Fruit fly (Drosophila melanogaster): ENCODE measurements around the gene CG14275.
A peak's percentile ranks its signal among the peaks of the same experiment; 100 is the strongest.

The CG14275 gene

dm6 chr2L:8296395-8296794 lies 30.9 kb upstream of the CG14275 start:
- TF ChIP-seq CG11617 (GFP tag; optimal IDR thresholded peaks at IDR 0.05) (no peak), bab1 (GFP tag; optimal IDR thresholded peaks at IDR 0.05) (no peak), CG5204 (GFP tag; optimal IDR thresholded peaks at IDR 0.05) (no peak), CG7101 (tag; optimal IDR thresholded peaks at IDR 0.05) (no peak), ovo (GFP tag; optimal IDR thresholded peaks at IDR 0.05) (no peak), Hr96 (GFP tag; optimal IDR thresholded peaks at IDR 0.05) (no peak), CG1620 (GFP tag; optimal IDR thresholded peaks at IDR 0.05) (no peak), Crg-1 (GFP tag; optimal IDR thresholded peaks at IDR 0.05) (no peak), CG14711 (tag; optimal IDR thresholded peaks at IDR 0.05) (no peak)

DNA sequence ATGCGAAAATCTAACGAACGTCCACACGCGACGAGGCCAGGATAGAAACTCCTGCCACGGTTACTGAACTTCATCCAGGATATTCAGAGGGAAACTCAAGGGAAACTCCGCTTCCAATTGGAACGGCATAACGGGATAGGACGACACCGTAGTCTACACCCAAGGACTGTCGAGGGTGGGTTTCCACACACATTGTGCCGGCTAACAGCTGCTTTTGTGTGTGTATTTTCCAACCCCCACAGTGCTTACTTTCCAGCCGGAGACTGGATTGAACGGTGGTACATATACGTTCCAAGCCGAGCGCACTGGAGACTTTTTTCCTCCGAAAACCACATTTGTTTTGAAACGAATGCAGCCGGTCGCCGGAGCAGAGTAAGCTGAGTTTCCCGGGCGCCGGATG lies 30.2 kb upstream of the CG14275 start:
- TF ChIP-seq CG7101 (tag; optimal IDR thresholded peaks at IDR 0.05) (no peak), Mnt (GFP tag; optimal IDR thresholded peaks at IDR 0.05) (no peak), cic (GFP tag; optimal IDR thresholded peaks at IDR 0.05) (no peak), pad (GFP tag; optimal IDR thresholded peaks at IDR 0.05) (no peak), bab1 (GFP tag; optimal IDR thresholded peaks at IDR 0.05) (no peak), CG5204 (GFP tag; optimal IDR thresholded peaks at IDR 0.05) (no peak), CG7045 (GFP tag; optimal IDR thresholded peaks at IDR 0.05) (no peak)

DNA sequence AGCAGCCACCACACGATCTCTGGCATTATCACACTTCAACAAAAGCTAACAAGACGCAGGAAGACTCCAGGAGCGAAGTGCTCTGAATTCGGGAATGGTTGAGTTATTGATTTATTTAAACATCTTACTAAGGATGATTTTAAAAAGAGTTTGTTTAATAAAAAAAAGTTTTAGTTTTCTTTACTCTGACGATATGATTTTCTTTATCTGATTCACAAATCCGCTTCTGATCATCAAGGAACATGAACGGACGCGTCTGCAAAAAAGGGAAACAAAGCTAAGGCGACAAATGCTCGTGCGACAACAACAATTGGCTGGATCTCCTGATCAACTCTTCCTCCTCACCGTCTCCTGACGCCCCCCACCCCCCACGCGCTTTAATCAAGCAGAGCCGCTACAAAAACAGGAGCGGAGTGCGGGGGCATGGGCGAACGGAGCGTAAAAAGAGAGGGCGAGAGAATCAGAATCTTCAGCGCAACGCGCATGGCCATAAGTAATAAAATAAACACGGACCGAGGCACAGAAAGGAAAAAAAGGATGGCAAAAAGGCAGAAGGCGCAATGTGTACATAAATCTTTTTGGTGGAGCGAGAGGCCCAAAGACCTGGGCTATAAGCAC lies 28.0 kb upstream of the CG14275 start:
- TF ChIP-seq cic (GFP tag; optimal IDR thresholded peaks at IDR 0.05) = no peak
- peak; percentile 18 for TF ChIP-seq bab1 (GFP tag; optimal IDR thresholded peaks at IDR 0.05)
- no peak for TF ChIP-seq tj (GFP tag; optimal IDR thresholded peaks at IDR 0.05)
- no peak for TF ChIP-seq CG12768 (GFP tag; optimal IDR thresholded peaks at IDR 0.05)

DNA sequence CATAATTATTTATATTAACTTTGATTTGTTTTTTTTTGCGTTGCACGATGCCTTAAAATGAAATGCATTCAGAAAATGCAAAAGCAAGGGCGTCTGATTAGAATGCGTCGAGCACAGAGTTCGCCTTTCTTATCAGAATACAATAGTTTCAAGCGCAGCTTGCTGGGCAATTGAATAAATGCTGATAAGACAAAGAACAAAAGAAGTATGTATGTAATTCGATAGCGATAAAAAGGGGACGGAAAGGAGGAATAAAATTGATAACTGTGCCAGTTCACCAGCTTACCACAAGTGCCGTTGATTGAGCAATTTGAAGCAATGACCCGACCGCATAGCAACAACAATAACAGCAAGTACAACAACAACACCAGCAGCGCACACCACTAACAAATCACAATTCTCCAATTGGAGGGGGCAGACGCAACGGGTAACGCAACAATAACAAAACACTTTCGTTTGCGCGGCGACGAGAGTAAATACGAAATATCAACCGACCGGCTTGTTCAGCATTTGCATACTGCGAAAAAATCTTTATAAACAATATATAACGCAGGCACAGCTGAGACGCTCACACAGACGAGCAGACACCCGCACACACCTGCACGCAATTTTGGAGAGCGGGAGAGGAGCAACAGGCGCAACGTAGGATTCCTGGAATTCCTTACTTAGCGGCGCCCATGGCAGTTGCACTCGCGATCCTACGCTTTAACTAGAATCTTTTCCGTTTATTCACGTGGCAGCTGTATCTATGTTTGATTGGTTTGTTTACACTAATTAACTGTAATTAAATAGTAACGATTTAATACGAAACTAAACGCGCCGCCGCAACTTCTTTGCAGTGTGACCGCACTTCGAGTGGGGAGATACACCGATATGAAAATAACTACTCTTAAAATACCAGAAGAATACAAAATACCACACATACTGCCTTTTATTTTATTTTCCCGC lies 26.8 kb upstream of the CG14275 start, which contains the start of gene Btk:
Gene Btk (minus strand): TSS at position 860 of the 948 bp plus-strand sequence.
- TF ChIP-seq Clk (GFP tag; optimal IDR thresholded peaks at IDR 0.05) = no peak
- TF ChIP-seq CG1620 (GFP tag; optimal IDR thresholded peaks at IDR 0.05) = no peak
- peak; percentile 91 for TF ChIP-seq tj (GFP tag; optimal IDR thresholded peaks at IDR 0.05)
- TF ChIP-seq cic (GFP tag; optimal IDR thresholded peaks at IDR 0.05) = peak; percentile 48
- peak; percentile 54 for TF ChIP-seq CG12768 (GFP tag; optimal IDR thresholded peaks at IDR 0.05)
- peak; percentile 47 for TF ChIP-seq ovo (GFP tag; optimal IDR thresholded peaks at IDR 0.05)
- no peak for TF ChIP-seq CG11617 (GFP tag; optimal IDR thresholded peaks at IDR 0.05)
- TF ChIP-seq bab1 (GFP tag; optimal IDR thresholded peaks at IDR 0.05) = peak; percentile 1
- TF ChIP-seq Crg-1 (GFP tag; optimal IDR thresholded peaks at IDR 0.05) = no peak
- no peak for TF ChIP-seq CG33017 (tag; optimal IDR thresholded peaks at IDR 0.05)
- TF ChIP-seq kay (GFP tag; ENCODE audit: borderline replicate concordance) = no peak
- TF ChIP-seq Hr96 (GFP tag; optimal IDR thresholded peaks at IDR 0.05) = no peak
- peak; percentile 94 for TF ChIP-seq pad (GFP tag; optimal IDR thresholded peaks at IDR 0.05)
- no peak for TF ChIP-seq CG5204 (GFP tag; optimal IDR thresholded peaks at IDR 0.05)
- TF ChIP-seq Mnt (GFP tag; optimal IDR thresholded peaks at IDR 0.05) = no peak
- no peak for TF ChIP-seq CG7101 (tag; optimal IDR thresholded peaks at IDR 0.05)
- no peak for TF ChIP-seq cnc (optimal IDR thresholded peaks at IDR 0.05)
- TF ChIP-seq toe (GFP tag; optimal IDR thresholded peaks at IDR 0.05) = no peak
- TF ChIP-seq CG7045 (GFP tag; optimal IDR thresholded peaks at IDR 0.05) = no peak
- TF ChIP-seq CG14711 (tag; optimal IDR thresholded peaks at IDR 0.05) = no peak

DNA sequence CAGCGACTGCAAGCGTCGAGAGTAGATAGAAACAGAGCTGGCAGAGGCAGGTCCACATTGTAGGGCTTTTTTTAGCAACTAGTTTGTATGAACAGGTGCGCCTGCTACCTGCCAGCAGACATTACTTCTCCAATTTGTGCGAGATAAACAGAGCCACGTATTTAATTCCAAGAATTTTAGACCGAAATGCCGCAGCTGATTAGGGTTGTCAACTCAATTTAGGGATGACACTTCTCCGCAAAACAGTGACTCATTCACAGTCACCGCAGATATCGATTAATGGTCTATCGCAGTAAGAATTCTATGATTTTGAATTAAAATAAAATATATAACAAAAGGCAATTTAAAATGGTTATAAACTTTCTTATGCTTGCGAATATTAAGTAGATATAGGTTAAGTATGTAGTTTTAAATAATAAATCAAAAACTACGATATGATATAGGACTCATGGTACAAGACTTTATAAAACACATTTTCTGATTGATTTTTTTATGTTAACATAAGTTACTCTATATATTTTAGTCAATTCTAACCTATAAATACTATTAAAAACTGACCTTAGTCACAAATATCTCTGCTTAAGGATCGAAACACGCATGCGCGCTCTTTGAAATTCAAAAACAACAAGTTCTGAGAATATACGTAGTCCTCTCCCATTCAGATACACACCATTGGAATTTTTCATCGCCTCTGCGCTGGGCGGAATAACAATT lies 24.3 kb upstream of the CG14275 start, which contains the start of the genes wol and Scgalpha:
Gene wol (minus strand): TSS at position 220 of the 714 bp plus-strand sequence.
Gene Scgalpha (plus strand): TSS at position 664 of the 714 bp plus-strand sequence.
- TF ChIP-seq bab1 (GFP tag; optimal IDR thresholded peaks at IDR 0.05) = peak; percentile 7
- no peak for TF ChIP-seq kay (GFP tag; ENCODE audit: borderline replicate concordance)
- TF ChIP-seq CG33017 (tag; optimal IDR thresholded peaks at IDR 0.05) = no peak
- no peak for TF ChIP-seq cnc (optimal IDR thresholded peaks at IDR 0.05)
- TF ChIP-seq tj (GFP tag; optimal IDR thresholded peaks at IDR 0.05) = no peak
- TF ChIP-seq toe (GFP tag; optimal IDR thresholded peaks at IDR 0.05) = no peak
- TF ChIP-seq CG1620 (GFP tag; optimal IDR thresholded peaks at IDR 0.05) = no peak
- TF ChIP-seq Mnt (GFP tag; optimal IDR thresholded peaks at IDR 0.05) = no peak
- TF ChIP-seq cic (GFP tag; optimal IDR thresholded peaks at IDR 0.05) = no peak
- peak; percentile 97 for TF ChIP-seq CG14711 (tag; optimal IDR thresholded peaks at IDR 0.05)
- no peak for TF ChIP-seq CG7045 (GFP tag; optimal IDR thresholded peaks at IDR 0.05)
- no peak for TF ChIP-seq CG11617 (GFP tag; optimal IDR thresholded peaks at IDR 0.05)

DNA sequence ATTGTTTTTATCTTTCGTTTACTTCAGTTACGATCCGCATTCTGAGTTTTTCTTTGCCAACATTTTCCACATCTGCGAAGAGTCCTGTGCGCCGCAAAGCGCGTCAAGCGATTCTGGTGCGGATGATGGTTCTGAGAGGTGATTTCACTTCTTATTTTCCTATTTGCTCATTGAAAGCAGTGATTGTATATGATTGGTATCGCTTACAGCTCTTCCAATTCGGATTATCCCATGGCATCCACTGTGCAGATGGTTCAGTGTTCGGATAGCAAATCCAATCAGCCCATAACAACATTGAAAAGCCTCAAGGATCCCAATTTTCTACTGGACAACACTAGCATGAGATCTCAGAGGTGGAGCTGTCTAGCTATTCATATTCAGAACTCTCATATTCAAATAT lies 22.6 kb upstream of the CG14275 start:
- TF ChIP-seq tj (GFP tag; optimal IDR thresholded peaks at IDR 0.05) (no peak), bab1 (GFP tag; optimal IDR thresholded peaks at IDR 0.05) (no peak), kay (GFP tag; ENCODE audit: borderline replicate concordance) (no peak), Hr96 (GFP tag; optimal IDR thresholded peaks at IDR 0.05) (no peak), CG7045 (GFP tag; optimal IDR thresholded peaks at IDR 0.05) (no peak), CG1620 (GFP tag; optimal IDR thresholded peaks at IDR 0.05) (no peak), pad (GFP tag; optimal IDR thresholded peaks at IDR 0.05) (no peak), Crg-1 (GFP tag; optimal IDR thresholded peaks at IDR 0.05) (no peak), CG11617 (GFP tag; optimal IDR thresholded peaks at IDR 0.05) (no peak), CG12768 (GFP tag; optimal IDR thresholded peaks at IDR 0.05) (no peak), cic (GFP tag; optimal IDR thresholded peaks at IDR 0.05) (no peak), toe (GFP tag; optimal IDR thresholded peaks at IDR 0.05) (no peak), CG33017 (tag; optimal IDR thresholded peaks at IDR 0.05) (no peak), cnc (optimal IDR thresholded peaks at IDR 0.05) (no peak), Mnt (GFP tag; optimal IDR thresholded peaks at IDR 0.05) (no peak), CG5204 (GFP tag; optimal IDR thresholded peaks at IDR 0.05) (no peak), CG7101 (tag; optimal IDR thresholded peaks at IDR 0.05) (no peak), CG14711 (tag; optimal IDR thresholded peaks at IDR 0.05) (no peak), ovo (GFP tag; optimal IDR thresholded peaks at IDR 0.05) (no peak)
